Worm (Caenorhabditis elegans): ENCODE data around the gene seu-1.

seu-1 gene

ce11 chrIV:6336748-6337147, 7.3 kb downstream of the seu-1 start (continued):
- peak; percentile 83 for TF ChIP-seq mcd-1 (GFP tag; IDR thresholded peaks at IDR 0.05)
- TF ChIP-seq Y67H2A.10 (GFP tag; conservative IDR thresholded peaks at IDR 0.05), result no peak
- peak; percentile 5 for TF ChIP-seq sptf-2 (GFP tag; optimal IDR thresholded peaks at IDR 0.05)
- no peak for TF ChIP-seq pha-4 (tag; optimal IDR thresholded peaks at IDR 0.05)
- TF ChIP-seq bed-1 (GFP tag; IDR thresholded peaks at IDR 0.05), result no peak
- TF ChIP-seq Y95B8A.8 (GFP tag; IDR thresholded peaks at IDR 0.05), result peak; percentile 77; the same call in 1 of the 2 replicates
- TF ChIP-seq gei-17 (GFP tag; optimal IDR thresholded peaks at IDR 0.05), result peak; percentile 83
- peak; percentile 58 for TF ChIP-seq F52B5.7 (tag; optimal IDR thresholded peaks at IDR 0.05)
- no peak for TF ChIP-seq ama-1 (optimal IDR thresholded peaks at IDR 0.05)
- TF ChIP-seq ama-1 (GFP tag; optimal IDR thresholded peaks at IDR 0.05), result peak in 1 of 2 experiments; percentile 55

DNA sequence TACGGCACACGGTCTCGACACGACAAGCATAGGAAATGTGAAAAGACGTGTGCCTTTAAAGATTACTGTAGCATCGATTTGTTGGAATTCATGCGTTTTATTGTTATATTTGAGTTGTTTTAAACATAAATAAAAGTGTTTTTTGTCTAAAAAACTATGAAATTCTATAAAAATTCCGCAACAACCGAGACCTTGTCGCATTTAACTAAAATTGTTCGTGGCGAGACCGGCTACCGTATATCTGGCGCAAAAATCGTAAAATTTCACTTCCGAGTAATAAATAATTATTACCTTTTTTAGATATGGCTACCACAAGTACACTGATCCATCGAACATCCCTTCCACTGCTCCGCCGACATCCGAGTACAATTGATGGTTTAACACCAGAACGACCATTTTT, 7.9 kb downstream of the seu-1 start, which contains the start of gene ipla-6:
TSS of gene ipla-6 (plus strand) at position 301 of the 400 bp plus-strand sequence.
- TF ChIP-seq B0035.1 (tag; optimal IDR thresholded peaks at IDR 0.05) (no peak), F22D6.2 (tag; optimal IDR thresholded peaks at IDR 0.05) (no peak), hlh-12 (tag; optimal IDR thresholded peaks at IDR 0.05) (no peak), lin-26 (GFP tag; IDR thresholded peaks at IDR 0.05) (no peak), ztf-25 (GFP tag; IDR thresholded peaks at IDR 0.05) (no peak), ztf-3 (GFP tag; optimal IDR thresholded peaks at IDR 0.05) (no peak), cebp-2 (GFP tag; IDR thresholded peaks at IDR 0.05) (no peak), B0261.1 (tag; optimal IDR thresholded peaks at IDR 0.05) (no peak), F57C9.4 (tag; optimal IDR thresholded peaks at IDR 0.05) (no peak), aptf-2 (GFP tag; conservative IDR thresholded peaks at IDR 0.05) (no peak), Y79H2A.3 (GFP tag; conservative IDR thresholded peaks at IDR 0.05) (no peak), mcd-1 (GFP tag; IDR thresholded peaks at IDR 0.05) (no peak), rcor-1 (GFP tag; IDR thresholded peaks at IDR 0.05) (no peak), ztf-6 (GFP tag; IDR thresholded peaks at IDR 0.05) (no peak), efl-1 (GFP tag; optimal IDR thresholded peaks at IDR 0.05) (no peak), mel-28 (tag; optimal IDR thresholded peaks at IDR 0.05; ENCODE audit: borderline replicate concordance) (no peak), lir-1 (GFP tag; conservative IDR thresholded peaks at IDR 0.05) (no peak), ceh-91 (GFP tag; IDR thresholded peaks at IDR 0.05) (no peak), snpc-1.1 (tag; optimal IDR thresholded peaks at IDR 0.05; ENCODE audit: insufficient read depth) (no peak), ztf-18 (tag; optimal IDR thresholded peaks at IDR 0.05) (no peak)

ce11 chrIV:6342431-6342830, 13.0 kb downstream of the seu-1 start, which contains the start of gene Y73B6BL.288:
Y73B6BL.288 (minus strand) TSS chrIV:6342531.
- TF ChIP-seq nhr-80 (tag; optimal IDR thresholded peaks at IDR 0.05) (no peak), Y95B8A.8 (GFP tag; IDR thresholded peaks at IDR 0.05) (no peak), gei-17 (GFP tag; optimal IDR thresholded peaks at IDR 0.05) (no peak), madf-10 (tag; optimal IDR thresholded peaks at IDR 0.05) (no peak), C06A6.2 (GFP tag; conservative IDR thresholded peaks at IDR 0.05) (no peak), F52B5.7 (tag; optimal IDR thresholded peaks at IDR 0.05) (no peak), ZK185.1 (tag; optimal IDR thresholded peaks at IDR 0.05; ENCODE audit: poor library complexity, severe bottlenecking) (no peak), madf-6 (GFP tag; IDR thresholded peaks at IDR 0.05) (no peak), attf-5 (GFP tag; optimal IDR thresholded peaks at IDR 0.05) (no peak), lag-1 (GFP tag; IDR thresholded peaks at IDR 0.05) (no peak), mxl-1 (tag; optimal IDR thresholded peaks at IDR 0.05) (no peak), cebp-2 (GFP tag; IDR thresholded peaks at IDR 0.05) (no peak), Y79H2A.3 (GFP tag; conservative IDR thresholded peaks at IDR 0.05) (no peak), attf-6 (GFP tag; IDR thresholded peaks at IDR 0.05) (no peak), nhr-120 (GFP tag; IDR thresholded peaks at IDR 0.05) (no peak), fkh-3 (tag; optimal IDR thresholded peaks at IDR 0.05) (no peak), rcor-1 (GFP tag; IDR thresholded peaks at IDR 0.05) (no peak), egl-44 (GFP tag; IDR thresholded peaks at IDR 0.05) (no peak)
